Worm (Caenorhabditis elegans) whole organism, mixed stage, embryonic: ENCODE data around the gene Y43B11AR.3.
A peak's percentile ranks its signal among the peaks of the same experiment; 100 is the strongest.

ENCODE experiments used
- bed-3 ChIP-seq: fragments of 200-800 bp; sonication (Bioruptor generic); optimal IDR thresholded peaks from 3 replicates; lab custom pipeline; 2018; ENCODE audit warnings: mild to moderate bottlenecking, missing genetic modification characterization, moderate library complexity, missing compliant biosample characterization
- cnd-1 ChIP-seq: fragments of 200-800 bp; sonication (Bioruptor generic); optimal IDR thresholded peaks from 2 replicates; lab custom pipeline; 2018; ENCODE audit warnings: mild to moderate bottlenecking, missing genetic modification characterization, missing compliant biosample characterization
- lsy-2 ChIP-seq: fragments of 150-350 bp; optimal IDR thresholded peaks from 2 replicates; lab custom pipeline; 2014; ENCODE audit warnings: missing biosample characterization, missing genetic modification characterization
- nhr-12 ChIP-seq: fragments of 150-350 bp; optimal IDR thresholded peaks from 2 replicates; lab custom pipeline; 2014; ENCODE audit warnings: missing biosample characterization, missing genetic modification characterization
- snpc-4 ChIP-seq: fragments of 150-350 bp; optimal IDR thresholded peaks from 2 replicates; lab custom pipeline; 2014; ENCODE audit warnings: missing biosample characterization, missing genetic modification characterization
- unc-62 ChIP-seq: fragments of 150-350 bp; optimal IDR thresholded peaks from 2 replicates; lab custom pipeline; 2014; ENCODE audit warnings: missing biosample characterization, missing genetic modification reagents, missing genetic modification characterization
- ztf-11 ChIP-seq: fragments of 150-350 bp; optimal IDR thresholded peaks from 2 replicates; lab custom pipeline; 2014; ENCODE audit warnings: missing biosample characterization, missing genetic modification characterization

DNA sequence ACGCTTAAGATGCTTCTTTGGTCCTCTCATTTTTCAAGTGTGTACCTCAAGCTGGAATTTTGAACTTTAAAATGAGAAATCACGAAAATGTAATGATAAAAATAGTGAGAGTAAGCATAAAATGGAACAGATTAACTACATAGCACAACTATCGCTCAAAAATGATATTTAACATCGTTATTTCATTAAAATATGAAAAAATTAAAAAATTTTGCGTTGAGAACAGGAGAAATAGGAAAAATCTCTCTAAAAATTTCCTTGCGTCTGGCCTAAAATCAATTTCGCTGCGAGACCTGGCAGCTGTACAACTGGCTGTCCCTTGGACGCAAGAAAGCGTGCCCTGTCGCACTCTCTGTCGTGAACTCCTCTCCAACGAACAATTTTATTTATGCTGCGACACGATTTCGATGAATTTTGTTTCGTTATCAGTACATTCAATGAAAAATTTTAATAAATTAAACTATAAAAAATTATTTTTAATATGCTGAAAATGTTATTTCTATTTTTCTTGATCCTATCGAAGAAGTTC is 1.2 kb upstream of the Y43B11AR.3 start, which contains the start of gene rps-4:
- no peak for TF ChIP-seq ztf-11 (tag; lab: Kevin White, UChicago)
- peak; percentile 57 for TF ChIP-seq unc-62
- TF ChIP-seq cnd-1 (tag; lab: Kevin White, UChicago), result peak; percentile 69
- TF ChIP-seq lsy-2 (tag; lab: Kevin White, UChicago), result peak; percentile 86
- no peak for TF ChIP-seq nhr-12 (tag; lab: Kevin White, UChicago)
- no peak for TF ChIP-seq bed-3 (GFP tag; lab: Kevin White, UChicago)
- no peak for TF ChIP-seq snpc-4 (tag; lab: Kevin White, UChicago)
